Worm (Caenorhabditis elegans) whole organism, L4 larva: ENCODE results near the gene C30E1.4.

Source experiments
- aly-2 ChIP-seq: sonication (generic microtip); optimal IDR thresholded peaks from 2 replicates; lab custom pipeline; 2018; ENCODE audit warnings: missing biosample characterization, missing genetic modification characterization
- ctbp-1 ChIP-seq: fragments of 200-800 bp; sonication (Bioruptor generic); IDR thresholded peaks from 2 replicates; pipeline ENCODE4 v1.3.6; 2022; ENCODE audit warnings: missing genetic modification reagents, missing genetic modification characterization, missing compliant biosample characterization
- daf-19 ChIP-seq: fragments of 200-800 bp; sonication (Bioruptor generic); conservative IDR thresholded peaks from 2 replicates; pipeline ENCODE4 v1.3.6; 2022; ENCODE audit warnings: missing genetic modification characterization, missing compliant biosample characterization
- lin-13 ChIP-seq: fragments of 150-350 bp; optimal IDR thresholded peaks from 2 replicates; lab custom pipeline; 2014; ENCODE audit warnings: missing biosample characterization, missing genetic modification reagents, missing genetic modification characterization
- lsy-2 ChIP-seq, 2 experiments: fragments of 150-350 bp in 1 of 2; sonication (generic microtip) in 1 of 2; optimal IDR thresholded peaks; 2 replicates each; lab custom pipeline; 2014 to 2017; ENCODE audit warnings: missing biosample characterization in 2 of 2, missing genetic modification characterization in 2 of 2
- madf-9 ChIP-seq: fragments of 200-800 bp; sonication (Bioruptor generic); conservative IDR thresholded peaks from 2 replicates; pipeline ENCODE4 v1.3.6; 2022; ENCODE audit warnings: missing genetic modification reagents, missing genetic modification characterization, missing compliant biosample characterization
- nhr-25 ChIP-seq: sonication (generic microtip); optimal IDR thresholded peaks from 2 replicates; lab custom pipeline; 2017; ENCODE audit warnings: missing genetic modification characterization, mild to moderate bottlenecking, missing compliant biosample characterization, antibody characterized with exemption, moderate library complexity, borderline replicate concordance; ENCODE audit not compliant: insufficient read depth
- nhr-28 ChIP-seq: fragments of 150-350 bp; optimal IDR thresholded peaks from 2 replicates; lab custom pipeline; 2014; ENCODE audit warnings: missing biosample characterization, missing genetic modification characterization
- nhr-76 ChIP-seq: fragments of 150-350 bp; optimal IDR thresholded peaks from 2 replicates; lab custom pipeline; 2014; ENCODE audit warnings: missing biosample characterization, missing genetic modification characterization
- pha-4 ChIP-seq, 2 experiments: fragments of 150-350 bp in 1 of 2; fragments of 200-800 bp in 1 of 2; sonication (Bioruptor generic) in 1 of 2; IDR thresholded peaks in 1 of 2; optimal IDR thresholded peaks in 1 of 2; 2 replicates each; pipeline versions ENCODE4 v1.3.6 to Lab custom; 2014 to 2022; ENCODE audit warnings: missing genetic modification characterization in 2 of 2, missing genetic modification reagents in 2 of 2, missing biosample characterization in 1 of 2, missing compliant biosample characterization in 1 of 2
- unc-130 ChIP-seq: sonication (generic microtip); optimal IDR thresholded peaks from 2 replicates; lab custom pipeline; 2016; ENCODE audit warnings: missing genetic modification reagents, missing genetic modification characterization, missing compliant biosample characterization
- unc-62 ChIP-seq, 3 experiments: fragments of 150-350 bp in 1 of 3; sonication (generic microtip); optimal IDR thresholded peaks in 2 of 3; peaks in 1 of 3; 1 replicate in 1 of 3; 2 replicates in 2 of 3; lab custom pipeline; 2014 to 2017; ENCODE audit warnings: missing biosample characterization in 3 of 3, missing genetic modification characterization in 3 of 3, missing genetic modification reagents in 3 of 3, missing genotype in 1 of 3
- ztf-11 ChIP-seq: fragments of 150-350 bp; optimal IDR thresholded peaks from 2 replicates; lab custom pipeline; 2014; ENCODE audit warnings: missing biosample characterization, missing genetic modification characterization

- TF ChIP-seq unc-130 (GFP tag; lab: Kevin White, UChicago) (no peak), daf-19 (GFP tag; lab: Robert Waterston, UW) (no peak), nhr-25 (tag; lab: Kevin White, UChicago) (no peak), unc-62 (GFP tag; optimal IDR thresholded peaks at IDR 0.05 in 1 of 2; lab: Kevin White, UChicago) (no peak), unc-62 (tag; optimal IDR thresholded peaks at IDR 0.05; lab: Kevin White, UChicago) (no peak), lin-13 (GFP tag; lab: Kevin White, UChicago) (no peak), ztf-11 (tag; lab: Kevin White, UChicago) (no peak), ctbp-1 (GFP tag; lab: Robert Waterston, UW) (no peak), aly-2 (tag; lab: Kevin White, UChicago) (no peak), lsy-2 (tag; optimal IDR thresholded peaks at IDR 0.05; lab: Kevin White, UChicago) (no peak), pha-4 (GFP tag; IDR thresholded peaks at IDR 0.05; lab: Robert Waterston, UW) (no peak), pha-4 (tag; optimal IDR thresholded peaks at IDR 0.05; lab: Kevin White, UChicago) (no peak), madf-9 (GFP tag; lab: Robert Waterston, UW) (no peak), nhr-28 (no peak), nhr-76 (tag; lab: Kevin White, UChicago) (no peak)
These were observed 52.3 kb downstream of the C30E1.4 start, which contains the start of gene F52G3.5 for ce11 chrX:16976043-16976442.
